Fruit fly (Drosophila melanogaster): ENCODE measurements around the gene Taf12.

The Taf12 gene

dm6 chr3R:11669954-11670347 lies 9.5 kb downstream of the Taf12 start (continued):
- TF ChIP-seq Nf-YC (tag; optimal IDR thresholded peaks at IDR 0.05) (no peak), CG11247 (GFP tag; IDR thresholded peaks at IDR 0.05) (no peak), ac (GFP tag; optimal IDR thresholded peaks at IDR 0.05) (no peak)

dm6 chr3R:11669017-11669953 lies 10.2 kb downstream of the Taf12 start:
- no peak for TF ChIP-seq CG7786 (GFP tag; optimal IDR thresholded peaks at IDR 0.05)
- peak; percentile 12 for TF ChIP-seq caup (GFP tag; optimal IDR thresholded peaks at IDR 0.05; ENCODE audit: severe bottlenecking)
- TF ChIP-seq CG16813 (GFP tag; IDR thresholded peaks at IDR 0.05; ENCODE audit: partially characterized antibody), result 0 out of 3 replicates have a peak, but pooled peaks have one; percentile 10
- no peak for TF ChIP-seq Kr (GFP tag; optimal IDR thresholded peaks at IDR 0.05)
- no peak for TF ChIP-seq Hand (GFP tag; optimal IDR thresholded peaks at IDR 0.05)
- TF ChIP-seq CG10543 (GFP tag; optimal IDR thresholded peaks at IDR 0.05), result peak; percentile 23
- TF ChIP-seq CG2875 (GFP tag; optimal IDR thresholded peaks at IDR 0.05), result no peak
- no peak; the same call in 2 of the 3 replicates for TF ChIP-seq ci (GFP tag; IDR thresholded peaks at IDR 0.05)
- TF ChIP-seq CG12104 (GFP tag; optimal IDR thresholded peaks at IDR 0.05), result no peak
- TF ChIP-seq Med (GFP tag), result peak; percentile 66
- TF ChIP-seq klu (GFP tag; IDR thresholded peaks at IDR 0.05), result no peak
- no peak for TF ChIP-seq nau (GFP tag; optimal IDR thresholded peaks at IDR 0.05)
- no peak for TF ChIP-seq Optix (GFP tag; IDR thresholded peaks at IDR 0.05)
- 0 out of 3 replicates have a peak, but pooled peaks have one; percentile 7 for TF ChIP-seq row (GFP tag; IDR thresholded peaks at IDR 0.05)
- no peak for TF ChIP-seq gfzf (GFP tag; optimal IDR thresholded peaks at IDR 0.05)
- TF ChIP-seq ato (GFP tag; IDR thresholded peaks at IDR 0.05; ENCODE audit: partially characterized antibody), result no peak
- TF ChIP-seq crp (GFP tag; optimal IDR thresholded peaks at IDR 0.05), result peak in 1 of 2 experiments; percentile 19
- no peak for TF ChIP-seq ATbp (GFP tag; optimal IDR thresholded peaks at IDR 0.05)
- TF ChIP-seq zen2 (GFP tag; IDR thresholded peaks at IDR 0.05; ENCODE audit: partially characterized antibody), result no peak
- peak; percentile 36 for TF ChIP-seq sug (tag; optimal IDR thresholded peaks at IDR 0.05)
- no peak for TF ChIP-seq stc (GFP tag; IDR thresholded peaks at IDR 0.05)
- peak; percentile 88 for TF ChIP-seq CG3995 (GFP tag; optimal IDR thresholded peaks at IDR 0.05)
- peak; percentile 99 for TF ChIP-seq CG18476 (GFP tag; optimal IDR thresholded peaks at IDR 0.05)
- TF ChIP-seq nerfin-2 (GFP tag; IDR thresholded peaks at IDR 0.05; ENCODE audit: partially characterized antibody), result no peak
- peak; percentile 6 for TF ChIP-seq cg (GFP tag; optimal IDR thresholded peaks at IDR 0.05)
- no peak for TF ChIP-seq pho (GFP tag; optimal IDR thresholded peaks at IDR 0.05)
- 0 out of 3 replicates have a peak, but pooled peaks have one; percentile 31 for TF ChIP-seq Doc3 (GFP tag; IDR thresholded peaks at IDR 0.05; ENCODE audit: partially characterized antibody)
- TF ChIP-seq dmrt99B (tag; optimal IDR thresholded peaks at IDR 0.05), result no peak
- TF ChIP-seq zfh2 (GFP tag; optimal IDR thresholded peaks at IDR 0.05), result no peak
- TF ChIP-seq Deaf1 (tag; optimal IDR thresholded peaks at IDR 0.05), result peak; percentile 83
- TF ChIP-seq Nf-YA (GFP tag; IDR thresholded peaks at IDR 0.05), result no peak
- TF ChIP-seq Ets97D (GFP tag; optimal IDR thresholded peaks at IDR 0.05), result no peak
- TF ChIP-seq YL-1 (GFP tag; optimal IDR thresholded peaks at IDR 0.05), result no peak
- no peak for TF ChIP-seq CG9215 (GFP tag; IDR thresholded peaks at IDR 0.05)
- no peak for TF ChIP-seq repo (GFP tag; optimal IDR thresholded peaks at IDR 0.05)
- TF ChIP-seq p53 (GFP tag; optimal IDR thresholded peaks at IDR 0.05), result no peak
- no peak for TF ChIP-seq slou (GFP tag; optimal IDR thresholded peaks at IDR 0.05)
- TF ChIP-seq lab (GFP tag; optimal IDR thresholded peaks at IDR 0.05), result peak; percentile 6
- TF ChIP-seq Asciz (GFP tag; optimal IDR thresholded peaks at IDR 0.05), result no peak
- TF ChIP-seq ftz-f1 (GFP tag; optimal IDR thresholded peaks at IDR 0.05), result no peak
- TF ChIP-seq exex (tag; optimal IDR thresholded peaks at IDR 0.05), result peak; percentile 6
- peak; percentile 55 for TF ChIP-seq Jarid2 (GFP tag; optimal IDR thresholded peaks at IDR 0.05)
- no peak for TF ChIP-seq dmrt11E (tag; optimal IDR thresholded peaks at IDR 0.05)

All from whole organism, embryonic.